Fruit fly (Drosophila melanogaster) whole organism, prepupa: ENCODE measurements around the gene CG12099.

Experiments used
- Blimp-1 ChIP-seq: fragments of 200-800 bp; sonication (Bioruptor generic); optimal IDR thresholded peaks from 3 replicates; lab custom pipeline; 2017; ENCODE audit warnings: missing biosample characterization, missing genetic modification characterization, mild to moderate bottlenecking, moderate library complexity, missing genetic modification reagents
- CG10669 ChIP-seq: fragments of 200-800 bp; sonication (Bioruptor generic); optimal IDR thresholded peaks from 3 replicates; lab custom pipeline; 2018; ENCODE audit warnings: missing biosample characterization, mild to moderate bottlenecking, missing genetic modification characterization, moderate library complexity
- CG1621 ChIP-seq: fragments of 200-800 bp; sonication (Bioruptor generic); optimal IDR thresholded peaks from 3 replicates; lab custom pipeline; 2018; ENCODE audit warnings: missing biosample characterization, mild to moderate bottlenecking, missing genetic modification characterization
- CG6276 ChIP-seq: fragments of 200-800 bp; sonication (Bioruptor generic); optimal IDR thresholded peaks from 2 replicates; lab custom pipeline; 2017; ENCODE audit warnings: missing biosample characterization, mild to moderate bottlenecking, missing genetic modification characterization
- CG6854 ChIP-seq: fragments of 200-800 bp; sonication (Bioruptor generic); optimal IDR thresholded peaks from 2 replicates; lab custom pipeline; 2017; ENCODE audit warnings: missing biosample characterization, mild to moderate bottlenecking, missing genetic modification characterization
- CG8319 ChIP-seq: fragments of 200-800 bp; sonication (Bioruptor generic); optimal IDR thresholded peaks from 3 replicates; lab custom pipeline; 2016; ENCODE audit warnings: missing biosample characterization, missing genetic modification characterization
- Met ChIP-seq: fragments of 200-800 bp; sonication (Bioruptor generic); optimal IDR thresholded peaks from 3 replicates; lab custom pipeline; 2016; ENCODE audit warnings: missing biosample characterization, missing genetic modification characterization
- OdsH ChIP-seq: fragments of 200-800 bp; sonication (Bioruptor generic); optimal IDR thresholded peaks from 3 replicates; lab custom pipeline; 2016; ENCODE audit warnings: missing biosample characterization, missing genetic modification characterization
- cyc ChIP-seq: fragments of 200-800 bp; sonication (Bioruptor generic); optimal IDR thresholded peaks from 3 replicates; lab custom pipeline; 2016; ENCODE audit warnings: missing biosample characterization, missing genetic modification characterization
- net ChIP-seq: fragments of 200-800 bp; sonication (Bioruptor generic); optimal IDR thresholded peaks from 3 replicates; lab custom pipeline; 2016; ENCODE audit warnings: missing biosample characterization, missing genetic modification characterization
- ss ChIP-seq, 2 experiments: fragments of 200-800 bp; sonication (Bioruptor generic); optimal IDR thresholded peaks; 2 replicates in 1 of 2; 3 replicates in 1 of 2; lab custom pipeline; 2017 to 2018; ENCODE audit warnings: mild to moderate bottlenecking in 2 of 2, missing biosample characterization in 2 of 2, missing genetic modification characterization in 2 of 2, moderate library complexity in 1 of 2

dm6 chr3L:1515820-1516540 is 42.3 kb downstream of the CG12099 start:
- TF ChIP-seq Blimp-1 (GFP tag; lab: Kevin White, UChicago) (no peak), CG8319 (GFP tag; lab: Kevin White, UChicago) (no peak), cyc (GFP tag; lab: Kevin White, UChicago) (peak; percentile 62), CG10669 (GFP tag; lab: Kevin White, UChicago) (peak; percentile 51), CG6854 (GFP tag; lab: Kevin White, UChicago) (peak; percentile 0), OdsH (GFP tag; lab: Kevin White, UChicago) (peak; percentile 69), net (GFP tag; lab: Kevin White, UChicago) (peak; percentile 65), CG1621 (tag; lab: Kevin White, UChicago) (no peak), ss (GFP tag; optimal IDR thresholded peaks at IDR 0.05; lab: Kevin White, UChicago) (peak in 1 of 2 experiments; percentile 24), CG6276 (GFP tag; lab: Kevin White, UChicago) (peak; percentile 83), Met (GFP tag; lab: Kevin White, UChicago) (peak; percentile 64)
